Fruit fly (Drosophila melanogaster) whole organism, embryonic: ENCODE results near the gene CG33160.

Source experiments
- Adf1 ChIP-seq: fragments of 200-800 bp; sonication (Bioruptor generic); IDR thresholded peaks from 2 replicates; pipeline ENCODE4 v1.3.6; 2022; ENCODE audit warnings: missing biosample characterization, missing genetic modification characterization
- Asciz ChIP-seq: fragments of 200-800 bp; sonication (Bioruptor generic); optimal IDR thresholded peaks from 2 replicates; lab custom pipeline; 2017; ENCODE audit warnings: missing biosample characterization, mild to moderate bottlenecking, missing genetic modification characterization, missing genetic modification reagents
- Awh ChIP-seq: fragments of 200-800 bp; sonication (Bioruptor generic); IDR thresholded peaks from 2 replicates; pipeline ENCODE4, ENCODE4 v1.3.6; 2022; ENCODE audit warnings: missing biosample characterization, missing genetic modification characterization
- Blimp-1 ChIP-seq: fragments of 200-800 bp; sonication (Bioruptor generic); optimal IDR thresholded peaks from 3 replicates; lab custom pipeline; 2018; ENCODE audit warnings: missing biosample characterization, missing genetic modification characterization, mild to moderate bottlenecking, moderate library complexity, missing genetic modification reagents
- C15 ChIP-seq: fragments of 200-800 bp; sonication (Bioruptor generic); IDR thresholded peaks from 3 replicates; pipeline ENCODE4 v1.3.6; 2022; ENCODE audit warnings: missing biosample characterization, missing genetic modification characterization
- CG12104 ChIP-seq: fragments of 200-800 bp; sonication (Bioruptor generic); optimal IDR thresholded peaks from 3 replicates; lab custom pipeline; 2016; ENCODE audit warnings: missing biosample characterization, missing genetic modification characterization
- CG12299 ChIP-seq: fragments of 200-800 bp; sonication (Bioruptor generic); optimal IDR thresholded peaks from 2 replicates; lab custom pipeline; 2018; ENCODE audit warnings: missing biosample characterization, mild to moderate bottlenecking, missing genetic modification characterization
- CG12659 ChIP-seq: fragments of 200-800 bp; sonication (Bioruptor generic); optimal IDR thresholded peaks from 3 replicates; lab custom pipeline; 2017; ENCODE audit warnings: mild to moderate bottlenecking, missing biosample characterization, missing genetic modification reagents, missing genetic modification characterization
- CG13775 ChIP-seq: fragments of 200-800 bp; sonication (Bioruptor generic); optimal IDR thresholded peaks from 3 replicates; lab custom pipeline; 2017; ENCODE audit warnings: missing biosample characterization, mild to moderate bottlenecking, missing genetic modification characterization
- CG1529 ChIP-seq: fragments of 200-800 bp; sonication (Bioruptor generic); optimal IDR thresholded peaks from 3 replicates; lab custom pipeline; 2018; ENCODE audit warnings: missing biosample characterization, missing genetic modification characterization
- CG16863 ChIP-seq: fragments of 200-800 bp; sonication (Bioruptor generic); optimal IDR thresholded peaks from 3 replicates; lab custom pipeline; 2016; ENCODE audit warnings: missing biosample characterization, missing genetic modification characterization
- CG17568 ChIP-seq: fragments of 200-800 bp; sonication (Bioruptor generic); optimal IDR thresholded peaks from 2 replicates; lab custom pipeline; 2018; ENCODE audit warnings: missing biosample characterization, mild to moderate bottlenecking, missing genetic modification characterization, moderate library complexity
- CG17912 ChIP-seq: fragments of 200-800 bp; sonication (Bioruptor generic); optimal IDR thresholded peaks from 2 replicates; lab custom pipeline; 2018; ENCODE audit warnings: missing biosample characterization, mild to moderate bottlenecking, missing genetic modification characterization
- CG30403 ChIP-seq: fragments of 200-800 bp; sonication (Bioruptor generic); optimal IDR thresholded peaks from 3 replicates; lab custom pipeline; 2016; ENCODE audit warnings: missing biosample characterization, missing genetic modification characterization
- CG3407 ChIP-seq: fragments of 200-800 bp; sonication (Bioruptor generic); optimal IDR thresholded peaks from 2 replicates; lab custom pipeline; 2018; ENCODE audit warnings: missing biosample characterization, mild to moderate bottlenecking, missing genetic modification characterization
- CG3838 ChIP-seq: fragments of 200-800 bp; sonication (Bioruptor generic); optimal IDR thresholded peaks from 3 replicates; lab custom pipeline; 2016; ENCODE audit warnings: missing biosample characterization, missing genetic modification characterization
- CG4424 ChIP-seq: fragments of 200-800 bp; sonication (Bioruptor generic); optimal IDR thresholded peaks from 3 replicates; lab custom pipeline; 2016; ENCODE audit warnings: missing biosample characterization, missing genetic modification characterization
- CG4707 ChIP-seq: fragments of 200-800 bp; sonication (Bioruptor generic); optimal IDR thresholded peaks from 2 replicates; lab custom pipeline; 2018; ENCODE audit warnings: missing biosample characterization, mild to moderate bottlenecking, missing genetic modification characterization, moderate library complexity
- CG8281 ChIP-seq: fragments of 200-800 bp; sonication (Bioruptor generic); optimal IDR thresholded peaks from 2 replicates; lab custom pipeline; 2018; ENCODE audit warnings: missing biosample characterization, mild to moderate bottlenecking, missing genetic modification characterization, moderate library complexity
- CHES-1-like ChIP-seq: fragments of 200-800 bp; sonication (Bioruptor generic); optimal IDR thresholded peaks from 2 replicates; lab custom pipeline; 2016; ENCODE audit warnings: missing biosample characterization, missing genetic modification characterization
- CTCF ChIP-seq: fragments of 200-800 bp; sonication (Bioruptor generic); optimal IDR thresholded peaks from 2 replicates; lab custom pipeline; 2017; ENCODE audit warnings: missing biosample characterization, mild to moderate bottlenecking, missing genetic modification characterization, moderate library complexity
- Camta ChIP-seq: fragments of 200-800 bp; sonication (Bioruptor generic); optimal IDR thresholded peaks from 2 replicates; lab custom pipeline; 2016; ENCODE audit warnings: missing biosample characterization, missing genetic modification characterization
- Chrac-16 ChIP-seq: fragments of 200-800 bp; sonication (Bioruptor generic); optimal IDR thresholded peaks from 3 replicates; lab custom pipeline; 2016; ENCODE audit warnings: missing biosample characterization, missing genetic modification characterization
- HHEX ChIP-seq: fragments of 200-800 bp; sonication (Bioruptor generic); optimal IDR thresholded peaks from 3 replicates; lab custom pipeline; 2017; ENCODE audit warnings: missing biosample characterization, mild to moderate bottlenecking, missing genetic modification characterization, missing genetic modification reagents
- HLH54F ChIP-seq: fragments of 200-800 bp; sonication (Bioruptor generic); optimal IDR thresholded peaks from 3 replicates; lab custom pipeline; 2016; ENCODE audit warnings: missing biosample characterization, missing genetic modification characterization
- Hand ChIP-seq: fragments of 200-800 bp; sonication (Bioruptor generic); optimal IDR thresholded peaks from 2 replicates; lab custom pipeline; 2017; ENCODE audit warnings: mild to moderate bottlenecking, missing biosample characterization, missing genetic modification reagents, missing genetic modification characterization
- Myb ChIP-seq: fragments of 200-800 bp; sonication (Bioruptor generic); optimal IDR thresholded peaks from 2 replicates; lab custom pipeline; 2016; ENCODE audit warnings: missing biosample characterization, missing genetic modification characterization
- Ravus ChIP-seq: fragments of 200-800 bp; sonication (Bioruptor generic); IDR thresholded peaks from 2 replicates; pipeline ENCODE4 v1.3.6; 2022; ENCODE audit warnings: missing biosample characterization, missing genetic modification characterization
- Sry-δ ChIP-seq: fragments of 200-800 bp; sonication (Bioruptor generic); optimal IDR thresholded peaks from 2 replicates; lab custom pipeline; 2016; ENCODE audit warnings: missing biosample characterization, missing genetic modification characterization
- aop ChIP-seq: fragments of 200-800 bp; sonication (Bioruptor generic); IDR thresholded peaks from 2 replicates; pipeline ENCODE4 v1.3.6; 2022; ENCODE audit warnings: missing biosample characterization, missing genetic modification characterization
- ato ChIP-seq: fragments of 200-800 bp; sonication (Bioruptor generic); IDR thresholded peaks from 2 replicates; pipeline ENCODE4 v1.3.6; 2022; ENCODE audit warnings: missing biosample characterization, missing genetic modification characterization; ENCODE audit not compliant: partially characterized antibody
- bab2 ChIP-seq: fragments of 200-800 bp; sonication (Bioruptor generic); optimal IDR thresholded peaks from 2 replicates; lab custom pipeline; 2016; ENCODE audit warnings: missing biosample characterization, missing genetic modification characterization
- bcd ChIP-seq: fragments of 200-800 bp; sonication (Bioruptor generic); optimal IDR thresholded peaks from 2 replicates; lab custom pipeline; 2017; ENCODE audit warnings: missing biosample characterization, mild to moderate bottlenecking, missing genetic modification characterization
- dati ChIP-seq: fragments of 200-800 bp; sonication (Bioruptor generic); IDR thresholded peaks from 2 replicates; pipeline ENCODE4 v1.3.6; 2022; ENCODE audit warnings: missing biosample characterization, missing genetic modification characterization
- disco-r ChIP-seq: fragments of 200-800 bp; sonication (Bioruptor generic); optimal IDR thresholded peaks from 2 replicates; lab custom pipeline; 2016; ENCODE audit warnings: missing biosample characterization, missing genetic modification characterization
- fd96Cb ChIP-seq: fragments of 200-800 bp; sonication (Bioruptor generic); optimal IDR thresholded peaks from 2 replicates; lab custom pipeline; 2018; ENCODE audit warnings: missing biosample characterization, mild to moderate bottlenecking, missing genetic modification characterization, moderate library complexity
- gfzf ChIP-seq: fragments of 200-800 bp; sonication (Bioruptor generic); optimal IDR thresholded peaks from 2 replicates; lab custom pipeline; 2016; ENCODE audit warnings: missing biosample characterization, mild to moderate bottlenecking, missing genetic modification characterization, moderate library complexity
- h ChIP-seq: fragments of >200 bp; optimal IDR thresholded peaks from 2 replicates; lab custom pipeline; 2017
- her ChIP-seq: fragments of 200-800 bp; sonication (Bioruptor generic); optimal IDR thresholded peaks from 2 replicates; lab custom pipeline; 2016; ENCODE audit warnings: missing biosample characterization, missing genetic modification characterization
- kni ChIP-seq: fragments of 200-800 bp; sonication (Bioruptor generic); optimal IDR thresholded peaks from 3 replicates; lab custom pipeline; 2017; ENCODE audit warnings: mild to moderate bottlenecking, missing biosample characterization, missing genetic modification reagents, missing genetic modification characterization
- lov ChIP-seq, 2 experiments: fragments of 200-800 bp in 1 of 2; fragments of >200 bp in 1 of 2; sonication (Bioruptor generic) in 1 of 2; IDR thresholded peaks in 1 of 2; optimal IDR thresholded peaks in 1 of 2; 2 replicates in 1 of 2; 3 replicates in 1 of 2; pipeline versions ENCODE4 v1.3.6 to Lab custom; 2017 to 2022; ENCODE audit warnings: missing biosample characterization in 1 of 2, missing genetic modification characterization in 1 of 2
- nerfin-2 ChIP-seq: fragments of 200-800 bp; sonication (Bioruptor generic); IDR thresholded peaks from 2 replicates; pipeline ENCODE4 v1.3.6; 2022; ENCODE audit warnings: missing biosample characterization, missing genetic modification characterization; ENCODE audit not compliant: partially characterized antibody
- pan ChIP-seq, 4 experiments: fragments of >200 bp in 3 of 4; fragments of 200-800 bp in 1 of 4; sonication (Bioruptor generic) in 1 of 4; optimal IDR thresholded peaks in 3 of 4; IDR thresholded peaks in 1 of 4; 2 replicates each; pipeline versions ENCODE4 v1.3.6 to Lab custom; 2017 to 2022; ENCODE audit warnings: missing biosample characterization in 2 of 4, missing genetic modification characterization in 2 of 4, mixed read lengths in 1 of 4
- sens ChIP-seq: fragments of 200-800 bp; sonication (Bioruptor generic); peaks from one replicate; lab custom pipeline; 2016; ENCODE audit warnings: missing biosample characterization, missing genetic modification characterization
- sima ChIP-seq: fragments of 200-800 bp; sonication (Bioruptor generic); optimal IDR thresholded peaks from 2 replicates; lab custom pipeline; 2016; ENCODE audit warnings: missing biosample characterization, missing genetic modification characterization
- slou ChIP-seq: fragments of 200-800 bp; sonication (Bioruptor generic); optimal IDR thresholded peaks from 3 replicates; lab custom pipeline; 2016; ENCODE audit warnings: missing biosample characterization, missing genetic modification characterization
- slp2 ChIP-seq: fragments of 200-800 bp; sonication (Bioruptor generic); optimal IDR thresholded peaks from 2 replicates; lab custom pipeline; 2016; ENCODE audit warnings: missing biosample characterization, missing genetic modification characterization
- sug ChIP-seq: fragments of 200-800 bp; optimal IDR thresholded peaks from 2 replicates; lab custom pipeline; 2019; ENCODE audit warnings: missing biosample characterization, mild to moderate bottlenecking, missing genetic modification characterization, moderate library complexity
- usp ChIP-seq: fragments of >200 bp; optimal IDR thresholded peaks from 2 replicates; lab custom pipeline; 2017; ENCODE audit warnings: missing biosample characterization, missing genetic modification characterization
- z ChIP-seq: fragments of 200-800 bp; sonication (Bioruptor generic); IDR thresholded peaks from 3 replicates; pipeline ENCODE4 v1.3.6; 2022; ENCODE audit warnings: missing biosample characterization, missing genetic modification characterization
- zfh2 ChIP-seq: fragments of 200-800 bp; sonication (Bioruptor generic); optimal IDR thresholded peaks from 2 replicates; lab custom pipeline; 2016; ENCODE audit warnings: missing biosample characterization, missing genetic modification characterization

CG33160 gene

dm6 chr3L:3240597-3241367, 34.6 kb upstream of the CG33160 start (continued):
- no peak for TF ChIP-seq dati (GFP tag; lab: Robert Waterston, UW)
- TF ChIP-seq CG12104 (GFP tag; lab: Kevin White, UChicago), result no peak
- TF ChIP-seq Myb, result no peak
- TF ChIP-seq usp, result no peak
- TF ChIP-seq CG1529, result no peak
- no peak for TF ChIP-seq slou (GFP tag; lab: Kevin White, UChicago)
- no peak for TF ChIP-seq Adf1
- TF ChIP-seq CG3838 (GFP tag; lab: Kevin White, UChicago), result no peak
- no peak for TF ChIP-seq h (lab: Kevin White, UChicago)
- TF ChIP-seq C15 (GFP tag; lab: Robert Waterston, UW), result no peak
- no peak for TF ChIP-seq nerfin-2
- no peak for TF ChIP-seq Camta (GFP tag; lab: Kevin White, UChicago)
- no peak for TF ChIP-seq zfh2 (GFP tag; lab: Kevin White, UChicago)
- TF ChIP-seq fd96Cb (tag; lab: Kevin White, UChicago), result peak; percentile 38
- peak; percentile 15 for TF ChIP-seq Blimp-1 (GFP tag; lab: Kevin White, UChicago)
- TF ChIP-seq CG4707 (GFP tag; lab: Kevin White, UChicago), result no peak
- TF ChIP-seq CTCF (GFP tag; lab: Kevin White, UChicago), result no peak
- no peak for TF ChIP-seq sima (GFP tag; lab: Kevin White, UChicago)
- no peak for TF ChIP-seq ato (GFP tag; lab: Robert Waterston, UW)
- TF ChIP-seq aop (GFP tag; lab: Robert Waterston, UW), result no peak
- TF ChIP-seq CHES-1-like, result no peak
- no peak for TF ChIP-seq kni (GFP tag; lab: Kevin White, UChicago)
- TF ChIP-seq CG12659 (GFP tag; lab: Kevin White, UChicago), result no peak
- no peak for TF ChIP-seq Ravus (GFP tag; lab: Robert Waterston, UW)
- TF ChIP-seq CG4424 (GFP tag; lab: Kevin White, UChicago), result peak; percentile 3
- no peak for TF ChIP-seq Chrac-16 (GFP tag; lab: Kevin White, UChicago)
- no peak for TF ChIP-seq HHEX
- TF ChIP-seq CG13775, result no peak
- TF ChIP-seq disco-r (GFP tag; lab: Kevin White, UChicago), result no peak
- TF ChIP-seq gfzf (GFP tag; lab: Kevin White, UChicago), result no peak
- no peak for TF ChIP-seq Asciz (GFP tag; lab: Kevin White, UChicago)
- TF ChIP-seq bcd (GFP tag; lab: Kevin White, UChicago), result no peak
- no peak for TF ChIP-seq bab2
- no peak for TF ChIP-seq CG17568 (GFP tag; lab: Kevin White, UChicago)
- TF ChIP-seq z, result no peak
- no peak for TF ChIP-seq CG3407
- TF ChIP-seq CG30403, result no peak
- TF ChIP-seq CG17912 (GFP tag; lab: Kevin White, UChicago), result no peak
- no peak for TF ChIP-seq pan (optimal IDR thresholded peaks at IDR 0.05; lab: Kevin White, UChicago)
- TF ChIP-seq pan (GFP tag; optimal IDR thresholded peaks at IDR 0.05 in 1 of 2, IDR thresholded peaks at IDR 0.05 in 1 of 2), result no peak
- no peak for TF ChIP-seq HLH54F (GFP tag; lab: Kevin White, UChicago)
- TF ChIP-seq CG12299, result no peak
- no peak for TF ChIP-seq Hand (GFP tag; lab: Kevin White, UChicago)
- no peak for TF ChIP-seq Sry-δ (GFP tag; lab: Kevin White, UChicago)
- TF ChIP-seq her (GFP tag; lab: Kevin White, UChicago), result no peak
- no peak for TF ChIP-seq slp2 (GFP tag; lab: Kevin White, UChicago)
- TF ChIP-seq Awh (GFP tag; lab: Robert Waterston, UW), result no peak
- TF ChIP-seq lov (optimal IDR thresholded peaks at IDR 0.05; lab: Kevin White, UChicago), result no peak
- no peak for TF ChIP-seq lov (GFP tag; IDR thresholded peaks at IDR 0.05; lab: Robert Waterston, UW)
- no peak for TF ChIP-seq CG16863
- TF ChIP-seq sens (GFP tag; lab: Kevin White, UChicago), result no peak
- TF ChIP-seq CG8281 (tag; lab: Kevin White, UChicago), result no peak
- TF ChIP-seq sug (tag; lab: Kevin White, UChicago), result no peak
